Worm (Caenorhabditis elegans) whole organism, L4 larva: ENCODE results near the gene K07C11.10.

Experiments
- lin-1 ChIP-seq: fragments of 200-800 bp; sonication (Bioruptor generic); IDR thresholded peaks from 2 replicates; pipeline ENCODE4 v1.3.6; 2022; ENCODE audit warnings: missing genetic modification reagents, missing genetic modification characterization, missing compliant biosample characterization
- lir-3 ChIP-seq: sonication (generic microtip); optimal IDR thresholded peaks from 2 replicates; lab custom pipeline; 2016; ENCODE audit warnings: mild to moderate bottlenecking, missing genetic modification characterization, missing compliant biosample characterization
- mdl-1 ChIP-seq, 2 experiments: fragments of 150-350 bp in 1 of 2; sonication (generic microtip) in 1 of 2; optimal IDR thresholded peaks; 2 replicates each; lab custom pipeline; 2014 to 2017; ENCODE audit warnings: missing biosample characterization in 2 of 2, missing genetic modification characterization in 2 of 2
- snpc-4 ChIP-seq: fragments of 150-350 bp; optimal IDR thresholded peaks from 2 replicates; lab custom pipeline; 2014; ENCODE audit warnings: missing biosample characterization, missing genetic modification characterization

DNA sequence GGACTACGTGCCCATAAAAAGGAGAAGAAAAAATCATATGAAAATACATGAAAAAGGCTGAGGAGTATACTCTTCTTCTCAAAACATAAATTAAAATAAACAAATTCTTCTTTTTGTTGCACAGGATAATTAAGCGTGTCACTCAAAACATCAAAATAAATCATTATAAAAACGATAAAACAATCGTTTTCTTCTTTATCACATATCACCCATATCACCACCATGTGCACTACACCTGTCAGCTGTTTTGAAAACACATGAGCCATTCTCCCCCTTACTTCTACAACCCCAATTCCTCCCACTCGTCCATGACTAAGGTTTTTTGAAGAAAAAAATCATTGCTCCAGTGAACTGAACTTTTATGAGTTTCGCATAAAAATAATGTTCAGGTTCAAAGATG lies 25.8 kb upstream of the K07C11.10 start:
- TF ChIP-seq snpc-4 (tag; lab: Kevin White, UChicago) (no peak), lin-1 (GFP tag; lab: Robert Waterston, UW) (no peak), lir-3 (tag; lab: Kevin White, UChicago) (no peak), mdl-1 (tag; optimal IDR thresholded peaks at IDR 0.05; lab: Kevin White, UChicago) (no peak)
